Worm (Caenorhabditis elegans): ENCODE data around the gene T20D3.5.
A peak's percentile ranks its signal among the peaks of the same experiment; 100 is the strongest.

The T20D3.5 gene

DNA sequence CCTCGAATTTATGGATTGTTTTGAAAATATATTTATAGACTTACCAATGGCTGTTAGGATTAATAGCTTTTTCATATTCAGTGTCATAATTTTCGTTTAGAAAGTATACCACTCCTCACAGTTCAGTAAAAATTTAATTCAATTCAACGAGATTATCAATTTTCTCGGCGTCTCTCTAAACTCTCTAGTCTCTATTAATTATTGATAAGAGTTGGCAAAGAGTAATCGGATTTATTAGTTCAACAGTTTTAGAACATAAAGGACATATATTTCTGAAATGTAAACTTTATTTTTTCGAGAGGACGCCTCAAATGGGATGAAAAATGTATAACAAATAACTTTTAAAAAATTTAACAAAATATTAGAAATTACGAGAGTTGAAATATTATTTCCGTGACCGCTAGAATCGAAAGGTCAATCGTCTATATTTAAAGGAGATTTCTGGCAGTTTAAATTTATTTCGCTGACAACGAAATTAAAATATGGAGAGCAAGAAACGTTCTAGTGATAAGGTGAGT is 12.8 kb upstream of the T20D3.5 start, which contains the start of the genes nspg-11 and F49C12.15:
Gene nspg-11 (minus strand): TSS at position 101 of the 518 bp plus-strand sequence.
Gene F49C12.15 (plus strand): TSS at position 468 of the 518 bp plus-strand sequence.
- no peak for TF ChIP-seq ceh-32 (tag; optimal IDR thresholded peaks at IDR 0.05; ENCODE audit: poor library complexity)
- no peak for TF ChIP-seq zfp-3 (GFP tag; conservative IDR thresholded peaks at IDR 0.05)
- no peak for TF ChIP-seq Y48G9A.11 (GFP tag; IDR thresholded peaks at IDR 0.05)
- no peak for TF ChIP-seq zip-11 (GFP tag; IDR thresholded peaks at IDR 0.05)

DNA sequence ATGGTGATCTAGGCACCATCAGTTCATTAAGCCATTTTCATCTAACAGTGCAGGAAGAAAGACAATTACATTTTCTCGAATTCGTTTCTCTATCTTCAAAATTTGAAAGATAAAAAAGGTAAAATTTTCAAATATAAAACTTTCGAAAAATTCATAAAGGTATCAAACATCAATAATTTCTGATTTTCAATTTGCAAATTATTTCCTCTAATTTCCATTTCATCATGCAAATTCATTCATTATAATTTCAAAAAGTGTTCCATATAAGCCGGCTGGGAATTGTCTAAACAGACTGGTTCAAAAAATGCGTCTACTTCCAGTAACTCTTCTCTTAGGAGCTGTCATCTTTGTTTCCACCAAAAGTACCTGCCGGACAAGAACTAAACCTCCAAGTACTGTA is 9.1 kb upstream of the T20D3.5 start, which contains the start of gene clec-183:
Gene clec-183 (plus strand): TSS at position 301 of the 400 bp plus-strand sequence.
- TF ChIP-seq Y5F2A.4 (GFP tag; optimal IDR thresholded peaks at IDR 0.05) (no peak), ctbp-1 (GFP tag; IDR thresholded peaks at IDR 0.05) (no peak), lin-1 (GFP tag; IDR thresholded peaks at IDR 0.05) (no peak), ama-1 (optimal IDR thresholded peaks at IDR 0.05) (no peak), madf-9 (GFP tag; conservative IDR thresholded peaks at IDR 0.05) (no peak)

DNA sequence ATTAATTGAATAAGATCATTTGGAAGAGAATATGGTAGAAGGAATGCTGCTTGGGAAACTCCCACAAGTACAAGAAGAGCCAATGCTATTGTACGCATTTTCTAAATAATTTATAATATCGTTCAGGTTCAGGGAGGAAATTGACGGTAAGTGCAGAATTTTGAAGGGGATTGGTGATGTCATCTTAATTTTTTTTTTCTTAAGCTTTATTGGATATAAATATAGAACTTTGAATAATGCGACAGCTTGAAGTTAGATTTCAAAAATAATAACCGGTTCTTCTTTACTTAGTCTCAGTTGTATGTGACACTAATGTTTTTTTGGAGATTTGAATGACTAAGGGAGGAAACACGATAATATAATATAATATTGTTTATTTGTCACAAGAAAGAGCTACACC is 6.1 kb upstream of the T20D3.5 start, which contains the start of gene nspg-7.1:
Gene nspg-7.1 (minus strand): TSS at position 101 of the 400 bp plus-strand sequence.
- TF ChIP-seq D1046.2 (GFP tag; IDR thresholded peaks at IDR 0.05), result no peak
- TF ChIP-seq hmg-1.1 (GFP tag; IDR thresholded peaks at IDR 0.05), result no peak
- TF ChIP-seq zfp-2 (tag; optimal IDR thresholded peaks at IDR 0.05), result no peak
- no peak for TF ChIP-seq dmd-8 (GFP tag; IDR thresholded peaks at IDR 0.05)
- TF ChIP-seq dmd-9 (GFP tag; IDR thresholded peaks at IDR 0.05), result no peak
- TF ChIP-seq nhr-42 (GFP tag; IDR thresholded peaks at IDR 0.05), result no peak
- TF ChIP-seq daf-16 (GFP tag; optimal IDR thresholded peaks at IDR 0.05), result no peak
- TF ChIP-seq daf-16 (tag; optimal IDR thresholded peaks at IDR 0.05), result no peak
- no peak for TF ChIP-seq aly-2 (tag; optimal IDR thresholded peaks at IDR 0.05)
- TF ChIP-seq spr-1 (tag; optimal IDR thresholded peaks at IDR 0.05), result no peak
- TF ChIP-seq ceh-44 (GFP tag; IDR thresholded peaks at IDR 0.05), result no peak
- TF ChIP-seq fkh-10 (GFP tag; optimal IDR thresholded peaks at IDR 0.05), result no peak
- no peak for TF ChIP-seq ZK546.5 (tag; optimal IDR thresholded peaks at IDR 0.05)
- TF ChIP-seq snpc-4 (tag; optimal IDR thresholded peaks at IDR 0.05), result no peak
- no peak for TF ChIP-seq lin-1 (GFP tag; IDR thresholded peaks at IDR 0.05)

DNA sequence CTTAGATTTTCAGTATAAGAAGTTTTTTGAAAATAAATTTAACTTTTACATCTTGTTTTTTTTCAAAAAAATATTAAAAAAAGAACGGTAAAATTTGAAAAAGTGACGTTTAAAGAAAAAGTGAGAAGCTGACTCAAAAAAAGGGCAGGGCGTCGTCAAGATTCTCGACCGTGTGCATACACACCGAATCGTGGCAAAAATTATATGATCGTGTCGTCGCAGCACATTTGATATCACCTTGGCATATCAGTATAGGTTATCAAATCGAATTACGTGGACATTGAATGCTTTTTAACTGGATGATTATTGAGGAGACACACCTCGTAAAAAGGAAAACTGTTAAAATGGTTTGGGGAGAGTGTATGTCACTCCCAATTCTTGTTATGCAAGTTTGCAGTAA is 3.8 kb upstream of the T20D3.5 start:
- no peak for TF ChIP-seq madf-9 (GFP tag; conservative IDR thresholded peaks at IDR 0.05)
- TF ChIP-seq mep-1 (tag; optimal IDR thresholded peaks at IDR 0.05), result peak; percentile 21
- peak; percentile 97 for TF ChIP-seq pqm-1 (tag; optimal IDR thresholded peaks at IDR 0.05)
- TF ChIP-seq nhr-102 (tag; optimal IDR thresholded peaks at IDR 0.05), result peak; percentile 24
- no peak for TF ChIP-seq daf-12 (tag; optimal IDR thresholded peaks at IDR 0.05)
- TF ChIP-seq dmd-9 (GFP tag; IDR thresholded peaks at IDR 0.05), result no peak
- peak; percentile 73 for TF ChIP-seq dve-1 (tag; optimal IDR thresholded peaks at IDR 0.05; ENCODE audit: insufficient read depth)
- peak; percentile 79 for TF ChIP-seq hlh-11 (tag; optimal IDR thresholded peaks at IDR 0.05)
- TF ChIP-seq mes-2 (tag; optimal IDR thresholded peaks at IDR 0.05; ENCODE audit: poor library complexity, severe bottlenecking), result peak; percentile 11
- peak; percentile 34 for TF ChIP-seq ama-1 (optimal IDR thresholded peaks at IDR 0.05)
- no peak for TF ChIP-seq nhr-42 (GFP tag; IDR thresholded peaks at IDR 0.05)
- TF ChIP-seq daf-16 (GFP tag; optimal IDR thresholded peaks at IDR 0.05), result peak in 1 of 2 experiments; percentile 2
- TF ChIP-seq daf-16 (tag; optimal IDR thresholded peaks at IDR 0.05), result peak; percentile 59
- peak; percentile 88 for TF ChIP-seq php-3 (GFP tag; IDR thresholded peaks at IDR 0.05)
- TF ChIP-seq nhr-28 (tag; optimal IDR thresholded peaks at IDR 0.05), result peak; percentile 91
- TF ChIP-seq nhr-41 (GFP tag; IDR thresholded peaks at IDR 0.05), result 0 out of 2 replicates have a peak, but pooled peaks have one; percentile 40
- no peak for TF ChIP-seq nhr-25 (tag; optimal IDR thresholded peaks at IDR 0.05; ENCODE audit: borderline replicate concordance, insufficient read depth)
- peak; percentile 80 for TF ChIP-seq dmd-6 (GFP tag; IDR thresholded peaks at IDR 0.05)
- no peak for TF ChIP-seq tag-97 (GFP tag; IDR thresholded peaks at IDR 0.05)
- peak; percentile 82 for TF ChIP-seq nhr-77 (tag; optimal IDR thresholded peaks at IDR 0.05)
- TF ChIP-seq T20F7.1 (GFP tag; optimal IDR thresholded peaks at IDR 0.05), result peak; percentile 29
- TF ChIP-seq aha-1 (tag), result peak; percentile 58
- peak; percentile 39; the same call in 1 of the 2 replicates for TF ChIP-seq lin-38 (GFP tag; IDR thresholded peaks at IDR 0.05)
- peak; percentile 5 for TF ChIP-seq hlh-30 (tag; optimal IDR thresholded peaks at IDR 0.05; ENCODE audit: insufficient read depth)
- TF ChIP-seq mxl-3 (GFP tag; optimal IDR thresholded peaks at IDR 0.05), result peak; percentile 53
- 0 out of 2 replicates have a peak, but pooled peaks have one; percentile 27 for TF ChIP-seq lin-1 (GFP tag; IDR thresholded peaks at IDR 0.05)
- no peak for TF ChIP-seq ceh-20 (GFP tag; IDR thresholded peaks at IDR 0.05)

Measured in whole organism, L4 larva.